Worm (Caenorhabditis elegans) whole organism, L4 larva: ENCODE results near the gene pcp-4.

Experiments used
- F10B5.3 ChIP-seq: sonication (generic microtip); optimal IDR thresholded peaks from 2 replicates; lab custom pipeline; 2016; ENCODE audit warnings: mild to moderate bottlenecking, missing genetic modification characterization, missing compliant biosample characterization
- F26F4.8 ChIP-seq: fragments of 200-800 bp; sonication (Bioruptor generic); conservative IDR thresholded peaks from 2 replicates; pipeline ENCODE4 v1.3.6; 2022; ENCODE audit warnings: missing genetic modification characterization, missing compliant biosample characterization
- F44E2.7 ChIP-seq: fragments of 200-800 bp; sonication (Bioruptor generic); IDR thresholded peaks from 2 replicates; pipeline ENCODE4 v2.1.2; 2022; ENCODE audit warnings: missing genetic modification characterization, missing compliant biosample characterization
- T26A8.4 ChIP-seq: fragments of 200-800 bp; sonication (Bioruptor generic); IDR thresholded peaks from 2 replicates; pipeline ENCODE4 v1.3.6; 2022; ENCODE audit warnings: missing genetic modification characterization, missing compliant biosample characterization
- Y48G9A.11 ChIP-seq: fragments of 200-800 bp; sonication (Bioruptor generic); IDR thresholded peaks from 2 replicates; pipeline ENCODE4 v1.3.6; 2022; ENCODE audit warnings: missing genetic modification reagents, missing genetic modification characterization, missing compliant biosample characterization
- Y5F2A.4 ChIP-seq: fragments of 200-800 bp; sonication (Bioruptor generic); optimal IDR thresholded peaks from 2 replicates; lab custom pipeline; 2018; ENCODE audit warnings: mild to moderate bottlenecking, missing genetic modification characterization, missing compliant biosample characterization
- aha-1 ChIP-seq: fragments of 150-350 bp; peaks from one replicate; lab custom pipeline; 2014; ENCODE audit warnings: missing biosample characterization, missing genetic modification characterization
- aly-2 ChIP-seq: sonication (generic microtip); optimal IDR thresholded peaks from 2 replicates; lab custom pipeline; 2018; ENCODE audit warnings: missing biosample characterization, missing genetic modification characterization
- attf-4 ChIP-seq: sonication (generic microtip); optimal IDR thresholded peaks from 3 replicates; lab custom pipeline; 2017; ENCODE audit warnings: missing biosample characterization, missing genetic modification characterization
- ceh-44 ChIP-seq: fragments of 200-800 bp; sonication (Bioruptor generic); IDR thresholded peaks from 2 replicates; pipeline ENCODE4 v1.3.6; 2022; ENCODE audit warnings: missing genetic modification reagents, missing genetic modification characterization, missing compliant biosample characterization
- ces-1 ChIP-seq: fragments of 150-350 bp; sonication (generic microtip); optimal IDR thresholded peaks from 4 replicates; lab custom pipeline; 2014; ENCODE audit warnings: missing biosample characterization, missing genetic modification reagents, missing genetic modification characterization
- ctbp-1 ChIP-seq: fragments of 200-800 bp; sonication (Bioruptor generic); IDR thresholded peaks from 2 replicates; pipeline ENCODE4 v1.3.6; 2022; ENCODE audit warnings: missing genetic modification reagents, missing genetic modification characterization, missing compliant biosample characterization
- daf-16 ChIP-seq, 3 experiments: sonication (generic microtip); optimal IDR thresholded peaks; 2 replicates each; lab custom pipeline; 2016 to 2017; ENCODE audit warnings: missing genetic modification characterization in 3 of 3, missing genetic modification reagents in 3 of 3, mild to moderate bottlenecking in 2 of 3, missing compliant biosample characterization in 2 of 3, missing biosample characterization in 1 of 3, moderate library complexity in 1 of 3
- dmd-9 ChIP-seq: fragments of 200-800 bp; sonication (Bioruptor generic); IDR thresholded peaks from 2 replicates; pipeline ENCODE4 v1.3.6; 2022; ENCODE audit warnings: missing genetic modification reagents, missing genetic modification characterization, missing compliant biosample characterization
- dve-1 ChIP-seq: sonication (generic microtip); optimal IDR thresholded peaks from 2 replicates; lab custom pipeline; 2017; ENCODE audit warnings: antibody characterized with exemption, mild to moderate bottlenecking, missing genetic modification characterization, missing compliant biosample characterization; ENCODE audit not compliant: insufficient read depth
- egl-27 ChIP-seq: sonication (generic microtip); optimal IDR thresholded peaks from 3 replicates; lab custom pipeline; 2017; ENCODE audit warnings: missing biosample characterization, missing genetic modification reagents, missing genetic modification characterization
- fkh-10 ChIP-seq: fragments of 150-350 bp; optimal IDR thresholded peaks from 2 replicates; lab custom pipeline; 2014; ENCODE audit warnings: missing biosample characterization, missing genetic modification reagents, missing genetic modification characterization
- lin-15B ChIP-seq: fragments of 150-350 bp; sonication (generic microtip); optimal IDR thresholded peaks from 3 replicates; lab custom pipeline; 2014; ENCODE audit warnings: missing biosample characterization, missing genetic modification characterization
- lir-3 ChIP-seq: sonication (generic microtip); optimal IDR thresholded peaks from 2 replicates; lab custom pipeline; 2016; ENCODE audit warnings: mild to moderate bottlenecking, missing genetic modification characterization, missing compliant biosample characterization
- mdt-29 ChIP-seq: fragments of 200-800 bp; sonication (Bioruptor generic); IDR thresholded peaks from 2 replicates; pipeline ENCODE4 v1.3.6; 2022; ENCODE audit warnings: missing genetic modification reagents, missing genetic modification characterization, missing compliant biosample characterization
- mxl-2 ChIP-seq: fragments of 200-800 bp; sonication (Bioruptor generic); conservative IDR thresholded peaks from 2 replicates; pipeline ENCODE4 v1.3.6; 2022; ENCODE audit warnings: missing genetic modification reagents, missing genetic modification characterization, missing compliant biosample characterization
- mxl-3 ChIP-seq: fragments of 200-800 bp; sonication (Bioruptor generic); optimal IDR thresholded peaks from 2 replicates; lab custom pipeline; 2018; ENCODE audit warnings: mild to moderate bottlenecking, missing genetic modification characterization, missing compliant biosample characterization
- nhr-25 ChIP-seq: sonication (generic microtip); optimal IDR thresholded peaks from 2 replicates; lab custom pipeline; 2017; ENCODE audit warnings: missing genetic modification characterization, mild to moderate bottlenecking, missing compliant biosample characterization, antibody characterized with exemption, moderate library complexity, borderline replicate concordance; ENCODE audit not compliant: insufficient read depth
- nhr-42 ChIP-seq: fragments of 200-800 bp; sonication (Bioruptor generic); IDR thresholded peaks from 2 replicates; pipeline ENCODE4 v1.3.6; 2022; ENCODE audit warnings: missing genetic modification characterization, missing compliant biosample characterization
- nhr-77 ChIP-seq: fragments of 150-350 bp; optimal IDR thresholded peaks from 2 replicates; lab custom pipeline; 2014; ENCODE audit warnings: missing biosample characterization, missing genetic modification characterization
- saeg-2 ChIP-seq: fragments of 200-800 bp; sonication (Bioruptor generic); IDR thresholded peaks from 2 replicates; pipeline ENCODE4 v1.3.6; 2022; ENCODE audit warnings: missing genetic modification reagents, missing genetic modification characterization, missing compliant biosample characterization
- skn-1 ChIP-seq: fragments of 150-350 bp; optimal IDR thresholded peaks from 2 replicates; lab custom pipeline; 2014; ENCODE audit warnings: missing biosample characterization, missing genetic modification characterization
- snpc-1.2 ChIP-seq: fragments of 200-800 bp; sonication (Bioruptor generic); IDR thresholded peaks from 2 replicates; pipeline ENCODE4 v1.3.6; 2022; ENCODE audit warnings: missing genetic modification reagents, missing genetic modification characterization, missing compliant biosample characterization
- tag-97 ChIP-seq: fragments of 200-800 bp; sonication (Bioruptor generic); IDR thresholded peaks from 2 replicates; pipeline ENCODE4 v1.3.6; 2022; ENCODE audit warnings: missing genetic modification characterization, missing compliant biosample characterization
- zag-1 ChIP-seq: fragments of 150-350 bp; optimal IDR thresholded peaks from 2 replicates; lab custom pipeline; 2014; ENCODE audit warnings: missing biosample characterization, missing genetic modification characterization
- zip-11 ChIP-seq: fragments of 200-800 bp; sonication (Bioruptor generic); IDR thresholded peaks from 2 replicates; pipeline ENCODE4 v1.3.6; 2022; ENCODE audit warnings: missing genetic modification characterization, missing compliant biosample characterization
- zip-2 ChIP-seq: fragments of 150-350 bp; optimal IDR thresholded peaks from 2 replicates; lab custom pipeline; 2014; ENCODE audit warnings: missing biosample characterization, missing genetic modification characterization
- ztf-11 ChIP-seq: fragments of 150-350 bp; optimal IDR thresholded peaks from 2 replicates; lab custom pipeline; 2014; ENCODE audit warnings: missing biosample characterization, missing genetic modification characterization

The pcp-4 gene

ce11 chrV:19820178-19820577 lies 10.6 kb downstream of the pcp-4 start:
- TF ChIP-seq lin-15B = no peak
- TF ChIP-seq aha-1 = peak; percentile 56
- TF ChIP-seq, all 104 proteins: peak for 1

- TF ChIP-seq T26A8.4 (no peak), F26F4.8 (GFP tag; lab: Robert Waterston, UW) (no peak), F10B5.3 (tag; lab: Kevin White, UChicago) (no peak), Y48G9A.11 (GFP tag; lab: Robert Waterston, UW) (no peak), zip-2 (tag; lab: Kevin White, UChicago) (no peak), nhr-25 (tag; lab: Kevin White, UChicago) (no peak), nhr-42 (GFP tag; lab: Robert Waterston, UW) (no peak), Y5F2A.4 (GFP tag; lab: Kevin White, UChicago) (no peak), attf-4 (tag; lab: Kevin White, UChicago) (no peak), skn-1 (tag; lab: Kevin White, UChicago) (no peak), daf-16 (GFP tag; optimal IDR thresholded peaks at IDR 0.05; lab: Kevin White, UChicago) (no peak), daf-16 (tag; optimal IDR thresholded peaks at IDR 0.05; lab: Kevin White, UChicago) (no peak), saeg-2 (no peak)
- TF ChIP-seq, all 104 proteins: peak for 0
These were observed 16.0 kb downstream of the pcp-4 start, which contains the start of gene daf-28 for ce11 chrV:19814833-19815232. Gene daf-28 (plus strand): TSS chrV:19815133.

- TF ChIP-seq aha-1 = peak; percentile 82
- TF ChIP-seq ceh-44 (GFP tag; lab: Robert Waterston, UW) = no peak
- no peak for TF ChIP-seq tag-97 (GFP tag; lab: Robert Waterston, UW)
- TF ChIP-seq ctbp-1 (GFP tag; lab: Robert Waterston, UW) = no peak
- no peak for TF ChIP-seq mxl-3 (GFP tag; lab: Kevin White, UChicago)
- no peak for TF ChIP-seq ztf-11 (tag; lab: Kevin White, UChicago)
- TF ChIP-seq zag-1 (tag; lab: Kevin White, UChicago) = no peak
These were observed 25.3 kb downstream of the pcp-4 start for ce11 chrV:19805548-19805947.

- TF ChIP-seq dve-1 (tag; lab: Kevin White, UChicago) (no peak), mxl-2 (GFP tag; lab: Robert Waterston, UW) (no peak), F44E2.7 (no peak), ces-1 (GFP tag; lab: Kevin White, UChicago) (no peak), saeg-2 (no peak), zip-2 (tag; lab: Kevin White, UChicago) (no peak), zip-11 (GFP tag; lab: Robert Waterston, UW) (no peak)
These were observed 28.0 kb downstream of the pcp-4 start for ce11 chrV:19802797-19803196.

DNA sequence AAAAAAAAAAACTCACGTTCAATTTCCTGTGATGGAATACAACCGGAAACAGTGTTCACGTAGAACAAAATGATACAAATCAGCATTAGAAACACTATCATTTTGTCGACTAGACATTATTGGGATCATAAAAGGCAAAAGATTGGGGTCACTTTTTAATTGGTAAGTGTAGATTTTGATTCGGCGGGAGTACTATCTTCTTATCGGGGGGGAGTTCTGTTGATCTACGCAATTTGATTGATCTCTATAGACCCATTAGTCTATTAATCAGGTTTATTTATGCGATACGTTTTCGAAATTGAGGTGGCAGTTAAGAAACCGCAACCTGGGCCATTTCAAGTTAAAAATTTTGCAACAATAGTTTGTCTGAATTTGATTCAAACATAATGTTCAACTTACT lies 29.8 kb downstream of the pcp-4 start, which contains the start of gene Y116F11B.2:
Y116F11B.2 (minus strand) TSS at position 101 of the 400 bp plus-strand sequence.
- TF ChIP-seq nhr-77 (tag; lab: Kevin White, UChicago) = no peak
- TF ChIP-seq aha-1 = peak; percentile 27
- TF ChIP-seq aly-2 (tag; lab: Kevin White, UChicago) = no peak
- TF ChIP-seq snpc-1.2 (GFP tag; lab: Robert Waterston, UW) = no peak
- TF ChIP-seq lir-3 = no peak

- TF ChIP-seq mxl-2 (GFP tag; lab: Robert Waterston, UW) (no peak), daf-16 (GFP tag; optimal IDR thresholded peaks at IDR 0.05; lab: Kevin White, UChicago) (no peak), daf-16 (tag; optimal IDR thresholded peaks at IDR 0.05; lab: Kevin White, UChicago) (no peak), fkh-10 (GFP tag; lab: Kevin White, UChicago) (no peak), egl-27 (tag; lab: Kevin White, UChicago) (no peak), dmd-9 (GFP tag; lab: Robert Waterston, UW) (no peak), mdt-29 (GFP tag; lab: Robert Waterston, UW) (no peak)
These were observed 35.9 kb downstream of the pcp-4 start, which contains the start of gene M162.7 for ce11 chrV:19794931-19795330. Gene M162.7 (minus strand): TSS chrV:19795031.
